Comparison of ENCODE assay signal across 5 fruit fly cellular contexts in genomic region chr3R:23782456-23783402, dm6.
TF ChIP-seq lines count a peak whose summit lies in the region.

No protein-coding gene starts in this region.

- peak; percentile 49 for TF ChIP-seq CTCF in whole organism, embryonic (GFP tag; optimal IDR thresholded peaks at IDR 0.05; lab: Kevin White, UChicago)

TF ChIP-seq in whole organism, adult, 20 proteins besides CTCF, POLR2A, EP300 and RAD21 (continues in another document):
- peak; percentile 42 for TF ChIP-seq Clk (GFP tag; optimal IDR thresholded peaks at IDR 0.05; lab: Kevin White, UChicago)
- peak; percentile 26 for TF ChIP-seq CG5204 (GFP tag; optimal IDR thresholded peaks at IDR 0.05; lab: Kevin White, UChicago)
- no peak for TF ChIP-seq bab1 (GFP tag; optimal IDR thresholded peaks at IDR 0.05; lab: Kevin White, UChicago)
- peak; percentile 33 for TF ChIP-seq CG7045 (GFP tag; optimal IDR thresholded peaks at IDR 0.05; lab: Kevin White, UChicago)
- peak; percentile 68 for TF ChIP-seq pad (GFP tag; optimal IDR thresholded peaks at IDR 0.05; lab: Kevin White, UChicago)
- TF ChIP-seq CG1620 (GFP tag; optimal IDR thresholded peaks at IDR 0.05; lab: Kevin White, UChicago): peak; percentile 45
- TF ChIP-seq CG12768 (GFP tag; optimal IDR thresholded peaks at IDR 0.05; lab: Kevin White, UChicago): peak; percentile 79
- TF ChIP-seq CG11617 (GFP tag; optimal IDR thresholded peaks at IDR 0.05; lab: Kevin White, UChicago): peak; percentile 42
- TF ChIP-seq Hr96 (GFP tag; optimal IDR thresholded peaks at IDR 0.05; lab: Kevin White, UChicago): peak; percentile 27
- TF ChIP-seq Mnt (GFP tag; optimal IDR thresholded peaks at IDR 0.05; lab: Kevin White, UChicago): peak; percentile 44
- peak; percentile 38 for TF ChIP-seq CG33017 (tag; optimal IDR thresholded peaks at IDR 0.05; lab: Kevin White, UChicago)
- TF ChIP-seq ovo (GFP tag; optimal IDR thresholded peaks at IDR 0.05; lab: Kevin White, UChicago): peak; percentile 17
- TF ChIP-seq Crg-1 (GFP tag; optimal IDR thresholded peaks at IDR 0.05; lab: Kevin White, UChicago): peak; percentile 62
- TF ChIP-seq kay (GFP tag; lab: Kevin White, UChicago; ENCODE audit: borderline replicate concordance): no peak
- TF ChIP-seq cic (GFP tag; optimal IDR thresholded peaks at IDR 0.05; lab: Kevin White, UChicago): peak; percentile 94
- no peak for TF ChIP-seq cnc (optimal IDR thresholded peaks at IDR 0.05; lab: Kevin White, UChicago)
- no peak for TF ChIP-seq CG14711 (tag; optimal IDR thresholded peaks at IDR 0.05; lab: Kevin White, UChicago)
- TF ChIP-seq CG7101 (tag; optimal IDR thresholded peaks at IDR 0.05; lab: Kevin White, UChicago): peak; percentile 33

TF ChIP-seq in whole organism, embryonic, 481 proteins besides CTCF, POLR2A, EP300 and RAD21 (continues in another document):
- TF ChIP-seq CG7786 (GFP tag; optimal IDR thresholded peaks at IDR 0.05; lab: Kevin White, UChicago): peak; percentile 61
- TF ChIP-seq Mes4 (GFP tag; optimal IDR thresholded peaks at IDR 0.05; lab: Kevin White, UChicago): peak; percentile 84
- peak; percentile 55 for TF ChIP-seq disco-r (GFP tag; optimal IDR thresholded peaks at IDR 0.05; lab: Kevin White, UChicago)
- peak; percentile 84; the same call in 2 of the 3 replicates for TF ChIP-seq ken (GFP tag; IDR thresholded peaks at IDR 0.05; lab: Robert Waterston, UW)
- TF ChIP-seq Trl (optimal IDR thresholded peaks at IDR 0.05; lab: Kevin White, UChicago): peak; percentile 44 to 72
- peak; percentile 66 for TF ChIP-seq Trl (GFP tag; optimal IDR thresholded peaks at IDR 0.05; lab: Kevin White, UChicago)
- TF ChIP-seq Doc3 (GFP tag; IDR thresholded peaks at IDR 0.05; lab: Robert Waterston, UW; ENCODE audit: partially characterized antibody): no peak
- TF ChIP-seq CG8089 (GFP tag; optimal IDR thresholded peaks at IDR 0.05; lab: Kevin White, UChicago): peak; percentile 87
- TF ChIP-seq CG3995 (GFP tag; optimal IDR thresholded peaks at IDR 0.05; lab: Kevin White, UChicago): peak; percentile 15
- TF ChIP-seq CG33557 (GFP tag; optimal IDR thresholded peaks at IDR 0.05; lab: Kevin White, UChicago): peak; percentile 92
- TF ChIP-seq Drgx (GFP tag; IDR thresholded peaks at IDR 0.05; lab: Robert Waterston, UW): peak; percentile 88
- peak; percentile 87 for TF ChIP-seq CG10209 (GFP tag; optimal IDR thresholded peaks at IDR 0.05; lab: Kevin White, UChicago)
- TF ChIP-seq CG1602 (GFP tag; optimal IDR thresholded peaks at IDR 0.05; lab: Kevin White, UChicago): peak; percentile 90
- peak; percentile 69 for TF ChIP-seq CG15269 (tag; optimal IDR thresholded peaks at IDR 0.05; lab: Kevin White, UChicago)
- TF ChIP-seq sqz (GFP tag; optimal IDR thresholded peaks at IDR 0.05; lab: Kevin White, UChicago): peak; percentile 91
- peak; percentile 6 for TF ChIP-seq HmgD (GFP tag; optimal IDR thresholded peaks at IDR 0.05; lab: Kevin White, UChicago)
- peak; percentile 83 for TF ChIP-seq rib (GFP tag; IDR thresholded peaks at IDR 0.05; lab: Robert Waterston, UW)
- TF ChIP-seq peb (GFP tag; IDR thresholded peaks at IDR 0.05; lab: Robert Waterston, UW): peak; percentile 84

TF ChIP-seq in whole organism, prepupa, 60 proteins besides CTCF, POLR2A, EP300 and RAD21 (continues in another document):
- TF ChIP-seq Ets96B (tag; optimal IDR thresholded peaks at IDR 0.05; lab: Kevin White, UChicago) (peak; percentile 91), fd59A (GFP tag; optimal IDR thresholded peaks at IDR 0.05; lab: Kevin White, UChicago) (peak; percentile 79), CG32006 (GFP tag; optimal IDR thresholded peaks at IDR 0.05; lab: Kevin White, UChicago) (peak; percentile 96), CG11762 (GFP tag; optimal IDR thresholded peaks at IDR 0.05; lab: Kevin White, UChicago; ENCODE audit: insufficient read depth) (peak; percentile 82), CG10669 (GFP tag; optimal IDR thresholded peaks at IDR 0.05; lab: Kevin White, UChicago) (peak; percentile 86), Smox (GFP tag; optimal IDR thresholded peaks at IDR 0.05; lab: Kevin White, UChicago) (peak; percentile 90), CG3919 (GFP tag; optimal IDR thresholded peaks at IDR 0.05; lab: Kevin White, UChicago) (peak; percentile 93), dac (GFP tag; optimal IDR thresholded peaks at IDR 0.05; lab: Kevin White, UChicago) (peak; percentile 87), salr (GFP tag; optimal IDR thresholded peaks at IDR 0.05; lab: Kevin White, UChicago) (peak; percentile 66 to 83), CG3032 (tag; optimal IDR thresholded peaks at IDR 0.05; lab: Kevin White, UChicago) (peak; percentile 88), vri (GFP tag; optimal IDR thresholded peaks at IDR 0.05; lab: Kevin White, UChicago) (peak; percentile 61), CG8119 (GFP tag; IDR thresholded peaks at IDR 0.05; lab: Robert Waterston, UW) (peak; percentile 93), esn (GFP tag; optimal IDR thresholded peaks at IDR 0.05; lab: Kevin White, UChicago) (peak; percentile 93), acj6 (GFP tag; optimal IDR thresholded peaks at IDR 0.05; lab: Kevin White, UChicago) (peak; percentile 91), Blimp-1 (GFP tag; optimal IDR thresholded peaks at IDR 0.05; lab: Kevin White, UChicago) (peak; percentile 90), achi (GFP tag; optimal IDR thresholded peaks at IDR 0.05; lab: Kevin White, UChicago) (peak; percentile 90), eg (GFP tag; IDR thresholded peaks at IDR 0.05; lab: Robert Waterston, UW) (peak; percentile 94), CG4318 (GFP tag; optimal IDR thresholded peaks at IDR 0.05; lab: Kevin White, UChicago) (peak; percentile 91), CG7368 (GFP tag; optimal IDR thresholded peaks at IDR 0.05; lab: Kevin White, UChicago) (peak; percentile 81)

TF ChIP-seq in whole organism, pupa, 21 proteins besides CTCF, POLR2A, EP300 and RAD21:
- peak; percentile 62 for TF ChIP-seq gl (tag; optimal IDR thresholded peaks at IDR 0.05; lab: Kevin White, UChicago)
- peak; percentile 29 for TF ChIP-seq CG13204 (GFP tag; optimal IDR thresholded peaks at IDR 0.05; lab: Kevin White, UChicago)
- peak; percentile 45 for TF ChIP-seq EcR (GFP tag; optimal IDR thresholded peaks at IDR 0.05; lab: Kevin White, UChicago)
- peak; percentile 69 for TF ChIP-seq CG10348 (GFP tag; IDR thresholded peaks at IDR 0.05; lab: Robert Waterston, UW)
- TF ChIP-seq CG8301 (tag; optimal IDR thresholded peaks at IDR 0.05; lab: Kevin White, UChicago): peak; percentile 95
- peak; percentile 94 for TF ChIP-seq CG4496 (GFP tag; IDR thresholded peaks at IDR 0.05; lab: Robert Waterston, UW)
- peak; percentile 90 for TF ChIP-seq CG32121 (GFP tag; IDR thresholded peaks at IDR 0.05; lab: Robert Waterston, UW)
- TF ChIP-seq Snoo (tag; optimal IDR thresholded peaks at IDR 0.05; lab: Kevin White, UChicago): peak; percentile 75
- TF ChIP-seq CG34367 (tag; optimal IDR thresholded peaks at IDR 0.05; lab: Kevin White, UChicago): peak; percentile 89
- TF ChIP-seq CG17806 (tag; optimal IDR thresholded peaks at IDR 0.05; lab: Kevin White, UChicago): peak; percentile 93
- peak; percentile 92 for TF ChIP-seq CG9948 (tag; optimal IDR thresholded peaks at IDR 0.05; lab: Kevin White, UChicago)
- TF ChIP-seq fd96Ca (GFP tag; IDR thresholded peaks at IDR 0.05; lab: Robert Waterston, UW): peak; percentile 93
- peak; percentile 85 for TF ChIP-seq CG12605 (GFP tag; IDR thresholded peaks at IDR 0.05; lab: Robert Waterston, UW)
- peak; percentile 84 for TF ChIP-seq CG15710 (tag; optimal IDR thresholded peaks at IDR 0.05; lab: Kevin White, UChicago)
- TF ChIP-seq D1 (tag; optimal IDR thresholded peaks at IDR 0.05; lab: Kevin White, UChicago): no peak
- TF ChIP-seq Pif1B (GFP tag; optimal IDR thresholded peaks at IDR 0.05; lab: Kevin White, UChicago): peak; percentile 95
- peak; percentile 80 for TF ChIP-seq rn (GFP tag; IDR thresholded peaks at IDR 0.05; lab: Robert Waterston, UW)
- peak; percentile 91 for TF ChIP-seq Pif1A (GFP tag; optimal IDR thresholded peaks at IDR 0.05; lab: Kevin White, UChicago)
- peak; percentile 96 for TF ChIP-seq CG14655 (GFP tag; optimal IDR thresholded peaks at IDR 0.05; lab: Kevin White, UChicago)
- peak; percentile 89 for TF ChIP-seq CG8159 (tag; optimal IDR thresholded peaks at IDR 0.05; lab: Kevin White, UChicago)
- TF ChIP-seq Ets98B (GFP tag; IDR thresholded peaks at IDR 0.05; lab: Robert Waterston, UW): peak; percentile 92

TF ChIP-seq in whole organism, wandering third instar larva, 38 proteins besides CTCF, POLR2A, EP300 and RAD21 (continues in another document):
- peak; percentile 91 for TF ChIP-seq h (GFP tag; optimal IDR thresholded peaks at IDR 0.05; lab: Kevin White, UChicago)
- peak; percentile 73 for TF ChIP-seq Rel (GFP tag; optimal IDR thresholded peaks at IDR 0.05; lab: Kevin White, UChicago)
- no peak for TF ChIP-seq Rel (tag; optimal IDR thresholded peaks at IDR 0.05; lab: Kevin White, UChicago)
- no peak for TF ChIP-seq Dfd (GFP tag; optimal IDR thresholded peaks at IDR 0.05; lab: Kevin White, UChicago)
- peak; percentile 90 for TF ChIP-seq ey (GFP tag; optimal IDR thresholded peaks at IDR 0.05; lab: Kevin White, UChicago)
- peak; percentile 94 for TF ChIP-seq Vsx2 (GFP tag; optimal IDR thresholded peaks at IDR 0.05; lab: Kevin White, UChicago; ENCODE audit: partially characterized antibody)
- TF ChIP-seq br (GFP tag; optimal IDR thresholded peaks at IDR 0.05; lab: Kevin White, UChicago): peak; percentile 81
- TF ChIP-seq Abd-B (GFP tag; optimal IDR thresholded peaks at IDR 0.05; lab: Kevin White, UChicago): no peak
- no peak for TF ChIP-seq CrebA (GFP tag; optimal IDR thresholded peaks at IDR 0.05; lab: Kevin White, UChicago; ENCODE audit: borderline replicate concordance)
- TF ChIP-seq woc (GFP tag; optimal IDR thresholded peaks at IDR 0.05; lab: Kevin White, UChicago): peak; percentile 85
- TF ChIP-seq jim (GFP tag; optimal IDR thresholded peaks at IDR 0.05; lab: Kevin White, UChicago): no peak
- TF ChIP-seq CG9705 (GFP tag; optimal IDR thresholded peaks at IDR 0.05; lab: Kevin White, UChicago): peak; percentile 15
- TF ChIP-seq fru (GFP tag; optimal IDR thresholded peaks at IDR 0.05; lab: Kevin White, UChicago): peak; percentile 88
- peak; percentile 75 for TF ChIP-seq HLH106 (tag; optimal IDR thresholded peaks at IDR 0.05; lab: Kevin White, UChicago)
- peak; percentile 84 for TF ChIP-seq OdsH (GFP tag; optimal IDR thresholded peaks at IDR 0.05; lab: Kevin White, UChicago)
- no peak for TF ChIP-seq brk (GFP tag; optimal IDR thresholded peaks at IDR 0.05; lab: Kevin White, UChicago)
- peak; percentile 47 for TF ChIP-seq dsf (GFP tag; optimal IDR thresholded peaks at IDR 0.05; lab: Kevin White, UChicago; ENCODE audit: borderline replicate concordance)
- peak; percentile 84 for TF ChIP-seq Hnf4 (GFP tag; optimal IDR thresholded peaks at IDR 0.05; lab: Kevin White, UChicago)
- TF ChIP-seq Jra (GFP tag; optimal IDR thresholded peaks at IDR 0.05; lab: Kevin White, UChicago): peak; percentile 66
- peak; percentile 61 for TF ChIP-seq dmrt93B (GFP tag; optimal IDR thresholded peaks at IDR 0.05; lab: Kevin White, UChicago)
- peak; percentile 97 for TF ChIP-seq Hr83 (GFP tag; optimal IDR thresholded peaks at IDR 0.05; lab: Kevin White, UChicago; ENCODE audit: poor library complexity, severe bottlenecking)
- TF ChIP-seq psq (GFP tag; optimal IDR thresholded peaks at IDR 0.05; lab: Kevin White, UChicago): peak; percentile 79
- TF ChIP-seq foxo (GFP tag; optimal IDR thresholded peaks at IDR 0.05; lab: Kevin White, UChicago): peak; percentile 37 to 90
